Worm (Caenorhabditis elegans) whole organism, young adult: Measurements from ENCODE around the gene M163.8.
"Not testable (repeated sequence)": the region's sequence is repeated elsewhere in the genome, so short reads cannot be mapped to it uniquely, and the experiment has no call there.

ENCODE experiments used
- C06A6.2 ChIP-seq: fragments of 200-800 bp; sonication (Bioruptor generic); conservative IDR thresholded peaks from 2 replicates; pipeline ENCODE4 v1.3.6; 2022; ENCODE audit warnings: missing genetic modification characterization, missing compliant biosample characterization
- C17E4.6 ChIP-seq: fragments of 200-800 bp; sonication (Bioruptor generic); IDR thresholded peaks from 2 replicates; pipeline ENCODE4 v1.3.6; 2022; ENCODE audit warnings: missing genetic modification reagents, missing genetic modification characterization, missing compliant biosample characterization
- F39B2.1 ChIP-seq: fragments of 200-800 bp; sonication (Bioruptor generic); IDR thresholded peaks from 2 replicates; pipeline ENCODE4 v1.3.6; 2022; ENCODE audit warnings: missing genetic modification reagents, missing genetic modification characterization, missing compliant biosample characterization
- Y95B8A.8 ChIP-seq: fragments of 200-800 bp; sonication (Bioruptor generic); IDR thresholded peaks from 2 replicates; pipeline ENCODE4 v1.3.6; 2022; ENCODE audit warnings: missing genetic modification reagents, missing genetic modification characterization, missing compliant biosample characterization
- akir-1 ChIP-seq: fragments of 200-800 bp; sonication (Bioruptor generic); optimal IDR thresholded peaks from 2 replicates; lab custom pipeline; 2018; ENCODE audit warnings: mild to moderate bottlenecking, missing genetic modification characterization, moderate library complexity, missing compliant biosample characterization
- ama-1 ChIP-seq, 3 experiments: fragments of 150-350 bp in 1 of 3; sonication (generic microtip) in 2 of 3; optimal IDR thresholded peaks; 2 replicates each; lab custom pipeline; 2014 to 2018; ENCODE audit warnings: missing biosample characterization in 2 of 3, missing genetic modification characterization in 2 of 3, missing genetic modification reagents in 2 of 3
- athp-1 ChIP-seq: sonication (generic microtip); optimal IDR thresholded peaks from 2 replicates; lab custom pipeline; 2017; ENCODE audit warnings: mild to moderate bottlenecking, missing genetic modification characterization, missing compliant biosample characterization
- ccch-3 ChIP-seq: fragments of 200-800 bp; sonication (Bioruptor generic); optimal IDR thresholded peaks from 2 replicates; lab custom pipeline; 2018; ENCODE audit warnings: mild to moderate bottlenecking, missing genetic modification characterization, missing compliant biosample characterization
- dpl-1 ChIP-seq: fragments of 150-350 bp; optimal IDR thresholded peaks from 2 replicates; lab custom pipeline; 2014; ENCODE audit warnings: missing biosample characterization, missing genetic modification reagents, missing genetic modification characterization
- efl-1 ChIP-seq: fragments of 150-350 bp; optimal IDR thresholded peaks from 2 replicates; lab custom pipeline; 2014; ENCODE audit warnings: missing biosample characterization, missing genetic modification reagents, missing genetic modification characterization
- egl-18 ChIP-seq: fragments of 200-800 bp; sonication (Bioruptor generic); IDR thresholded peaks from 2 replicates; pipeline ENCODE4 v1.3.6; 2022; ENCODE audit warnings: missing genetic modification reagents, missing genetic modification characterization, missing compliant biosample characterization
- ekl-4 ChIP-seq: fragments of 200-800 bp; sonication (Bioruptor generic); IDR thresholded peaks from 2 replicates; pipeline ENCODE4 v1.3.6; 2022; ENCODE audit warnings: missing genetic modification reagents, missing genetic modification characterization, missing compliant biosample characterization
- him-1 ChIP-seq: sonication (generic microtip); optimal IDR thresholded peaks from 2 replicates; lab custom pipeline; 2016; ENCODE audit warnings: missing genotype, missing genetic modification reagents, missing genetic modification characterization, missing compliant biosample characterization
- hrde-1 ChIP-seq: sonication (generic microtip); optimal IDR thresholded peaks from 2 replicates; lab custom pipeline; 2016; ENCODE audit warnings: missing genetic modification characterization, mild to moderate bottlenecking, missing compliant biosample characterization, moderate library complexity, missing genotype, missing genetic modification reagents, borderline replicate concordance
- hsf-1 ChIP-seq: fragments of 200-800 bp; sonication (Bioruptor generic); IDR thresholded peaks from 2 replicates; pipeline ENCODE4 v1.3.6; 2022; ENCODE audit warnings: missing genetic modification reagents, missing genetic modification characterization, missing compliant biosample characterization
- lag-1 ChIP-seq: fragments of 200-800 bp; sonication (Bioruptor generic); IDR thresholded peaks from 2 replicates; pipeline ENCODE4 v1.3.6; 2022; ENCODE audit warnings: missing genetic modification reagents, missing genetic modification characterization, missing compliant biosample characterization
- let-526 ChIP-seq: fragments of 200-800 bp; sonication (Bioruptor generic); IDR thresholded peaks from 2 replicates; pipeline ENCODE4 v1.3.6; 2022; ENCODE audit warnings: missing genetic modification reagents, missing genetic modification characterization, missing compliant biosample characterization
- lin-26 ChIP-seq: fragments of 200-800 bp; sonication (Bioruptor generic); IDR thresholded peaks from 2 replicates; pipeline ENCODE4 v1.3.6; 2022; ENCODE audit warnings: missing genetic modification reagents, missing genetic modification characterization, missing compliant biosample characterization
- lin-35 ChIP-seq, 3 experiments: fragments of 150-350 bp in 2 of 3; sonication (generic microtip) in 1 of 3; optimal IDR thresholded peaks; 2 replicates each; lab custom pipeline; 2014 to 2018; ENCODE audit warnings: missing biosample characterization in 3 of 3, missing genetic modification characterization in 3 of 3, missing genetic modification reagents in 3 of 3
- lin-40 ChIP-seq: sonication (generic microtip); optimal IDR thresholded peaks from 2 replicates; lab custom pipeline; 2016; ENCODE audit warnings: missing genetic modification characterization, mild to moderate bottlenecking, missing compliant biosample characterization, missing genotype, missing genetic modification reagents
- nhr-27 ChIP-seq: fragments of 200-800 bp; sonication (Bioruptor generic); optimal IDR thresholded peaks from 2 replicates; lab custom pipeline; 2018; ENCODE audit warnings: mild to moderate bottlenecking, missing genetic modification characterization, moderate library complexity, missing compliant biosample characterization
- nhr-80 ChIP-seq: sonication (generic microtip); optimal IDR thresholded peaks from 2 replicates; lab custom pipeline; 2016; ENCODE audit warnings: missing genetic modification characterization, missing compliant biosample characterization
- pha-4 ChIP-seq: fragments of 150-350 bp; sonication (generic microtip); optimal IDR thresholded peaks from 2 replicates; lab custom pipeline; 2014; ENCODE audit warnings: missing biosample characterization, missing genetic modification reagents, missing genetic modification characterization
- rcor-1 ChIP-seq: fragments of 200-800 bp; sonication (Bioruptor generic); IDR thresholded peaks from 2 replicates; pipeline ENCODE4 v1.3.6; 2022; ENCODE audit warnings: missing genetic modification reagents, missing genetic modification characterization, missing compliant biosample characterization
- snpc-4 ChIP-seq, 5 experiments: fragments of 150-350 bp in 1 of 5; sonication (generic microtip) in 4 of 5; optimal IDR thresholded peaks; 2 replicates each; lab custom pipeline; 2014 to 2018; ENCODE audit warnings: missing genetic modification characterization in 5 of 5, missing biosample characterization in 3 of 5, antibody characterized with exemption in 2 of 5, mild to moderate bottlenecking in 2 of 5, missing compliant biosample characterization in 2 of 5, missing genotype in 2 of 5, moderate library complexity in 2 of 5, missing genetic modification reagents in 1 of 5
- unc-130 ChIP-seq: sonication (generic microtip); optimal IDR thresholded peaks from 2 replicates; lab custom pipeline; 2016; ENCODE audit warnings: missing genetic modification reagents, missing genetic modification characterization, missing compliant biosample characterization
- zfh-2 ChIP-seq: fragments of 200-800 bp; sonication (Bioruptor generic); conservative IDR thresholded peaks from 2 replicates; pipeline ENCODE4 v1.3.6; 2022; ENCODE audit warnings: missing genetic modification reagents, missing genetic modification characterization, missing compliant biosample characterization
- ztf-22 ChIP-seq: fragments of 200-800 bp; sonication (Bioruptor generic); optimal IDR thresholded peaks from 2 replicates; lab custom pipeline; 2018; ENCODE audit warnings: mild to moderate bottlenecking, missing genetic modification characterization, moderate library complexity, missing compliant biosample characterization
- ztf-25 ChIP-seq: fragments of 200-800 bp; sonication (Bioruptor generic); IDR thresholded peaks from 2 replicates; pipeline ENCODE4 v1.3.6; 2022; ENCODE audit warnings: missing genetic modification reagents, missing genetic modification characterization, missing compliant biosample characterization

M163.8 gene

ce11 chrX:14515028-14515427 lies 30.1 kb downstream of the M163.8 start, which contains the start of gene gcsh-1:
gcsh-1 (minus strand) TSS chrX:14515073.
- TF ChIP-seq lin-40 (tag; lab: Kevin White, UChicago), result no peak
- no peak for TF ChIP-seq lin-26 (GFP tag; lab: Robert Waterston, UW)
- TF ChIP-seq nhr-80 (tag; lab: Kevin White, UChicago), result peak; percentile 66
- TF ChIP-seq pha-4, result no peak
- no peak for TF ChIP-seq him-1 (tag; lab: Kevin White, UChicago)
- TF ChIP-seq hsf-1 (GFP tag; lab: Robert Waterston, UW), result no peak
- TF ChIP-seq rcor-1, result no peak
- no peak for TF ChIP-seq C06A6.2

ce11 chrX:14516560-14516959 lies 31.6 kb downstream of the M163.8 start, which contains the start of gene D1025.10:
D1025.10 (plus strand) TSS chrX:14516860.
- TF ChIP-seq nhr-80 (tag; lab: Kevin White, UChicago) (peak; percentile 20), ztf-25 (GFP tag; lab: Robert Waterston, UW) (no peak), ama-1 (optimal IDR thresholded peaks at IDR 0.05; lab: Kevin White, UChicago) (no peak), ama-1 (GFP tag; optimal IDR thresholded peaks at IDR 0.05; lab: Kevin White, UChicago) (no peak)

ce11 chrX:14517842-14518241 lies 32.9 kb downstream of the M163.8 start:
- TF ChIP-seq egl-18 (GFP tag; lab: Robert Waterston, UW), result no peak
- TF ChIP-seq dpl-1 (GFP tag; lab: Kevin White, UChicago), result no peak
- TF ChIP-seq zfh-2 (GFP tag; lab: Robert Waterston, UW), result peak; percentile 60; the same call in 1 of the 2 replicates
- TF ChIP-seq athp-1, result no peak
- TF ChIP-seq snpc-4 (GFP tag; optimal IDR thresholded peaks at IDR 0.05; lab: Kevin White, UChicago), result no peak
- peak in 2 of 4 experiments; percentile 41 to 66 for TF ChIP-seq snpc-4 (tag; optimal IDR thresholded peaks at IDR 0.05; lab: Kevin White, UChicago)
- no peak for TF ChIP-seq efl-1

- no peak for TF ChIP-seq ekl-4
- TF ChIP-seq nhr-27 (tag; lab: Kevin White, UChicago), result no peak
- TF ChIP-seq lag-1, result no peak
- TF ChIP-seq C17E4.6 (GFP tag; lab: Robert Waterston, UW), result no peak
- no peak for TF ChIP-seq lin-35 (GFP tag; optimal IDR thresholded peaks at IDR 0.05; lab: Kevin White, UChicago)
- no peak for TF ChIP-seq akir-1
- no peak for TF ChIP-seq unc-130 (GFP tag; lab: Kevin White, UChicago)
- TF ChIP-seq, all 124 proteins: peak for 0
Observed at ce11 chrX:14520463-14520862, 35.5 kb downstream of the M163.8 start, which contains the start of gene D1025.1. D1025.1 (plus strand) TSS chrX:14520763.

- TF ChIP-seq lin-35 (GFP tag; optimal IDR thresholded peaks at IDR 0.05; lab: Kevin White, UChicago) (no peak), ccch-3 (GFP tag; lab: Kevin White, UChicago) (no peak), F39B2.1 (no peak), ztf-22 (GFP tag; lab: Kevin White, UChicago) (no peak), pha-4 (no peak), hrde-1 (tag; lab: Kevin White, UChicago) (no peak), lin-40 (tag; lab: Kevin White, UChicago) (no peak), hsf-1 (GFP tag; lab: Robert Waterston, UW) (no peak), rcor-1 (no peak), Y95B8A.8 (GFP tag; lab: Robert Waterston, UW) (no peak)
Observed at ce11 chrX:14523275-14523674, 38.3 kb downstream of the M163.8 start, which contains the start of gene nspc-16. nspc-16 (plus strand) TSS chrX:14523575.

- TF ChIP-seq C06A6.2; let-526 (GFP tag; lab: Robert Waterston, UW); lin-35 (GFP tag; optimal IDR thresholded peaks at IDR 0.05; lab: Kevin White, UChicago): not testable (repeated sequence)
- TF ChIP-seq, all 124 proteins: peak for 0; not testable (repeated sequence) for 124
Observed at ce11 chrX:14525081-14525324, 40.1 kb downstream of the M163.8 start, which contains the start of gene nspc-17. nspc-17 (minus strand) TSS chrX:14525181.
